Worm (Caenorhabditis elegans) whole organism, late embryonic: ENCODE measurements around the gene Y46H3C.7.

Experiments used
- C08G9.2 ChIP-seq: sonication (generic microtip); optimal IDR thresholded peaks from 2 replicates; lab custom pipeline; 2016; ENCODE audit warnings: mild to moderate bottlenecking, missing genetic modification characterization, moderate library complexity, missing compliant biosample characterization
- F13H6.1 ChIP-seq: sonication (generic microtip); optimal IDR thresholded peaks from 2 replicates; lab custom pipeline; 2016; ENCODE audit warnings: missing genetic modification characterization, missing compliant biosample characterization
- K09A11.1 ChIP-seq: sonication (generic microtip); optimal IDR thresholded peaks from 2 replicates; lab custom pipeline; 2017; ENCODE audit warnings: antibody characterized with exemption, mild to moderate bottlenecking, missing genetic modification characterization, missing compliant biosample characterization; ENCODE audit not compliant: insufficient read depth
- ama-1 ChIP-seq: fragments of 150-350 bp; optimal IDR thresholded peaks from 2 replicates; lab custom pipeline; 2014
- ceh-14 ChIP-seq: sonication (generic microtip); optimal IDR thresholded peaks from 2 replicates; lab custom pipeline; 2016; ENCODE audit warnings: missing genotype, missing genetic modification characterization, missing compliant biosample characterization
- ceh-18 ChIP-seq: sonication (generic microtip); optimal IDR thresholded peaks from 2 replicates; lab custom pipeline; 2016; ENCODE audit warnings: missing genetic modification characterization, missing compliant biosample characterization
- ceh-19 ChIP-seq: fragments of 200-800 bp; sonication (Bioruptor generic); optimal IDR thresholded peaks from 2 replicates; lab custom pipeline; 2018; ENCODE audit warnings: mild to moderate bottlenecking, missing genetic modification characterization, missing compliant biosample characterization
- ceh-2 ChIP-seq: sonication (generic microtip); optimal IDR thresholded peaks from 2 replicates; lab custom pipeline; 2016; ENCODE audit warnings: missing genotype, missing genetic modification characterization, missing compliant biosample characterization
- ceh-30 ChIP-seq: fragments of 150-350 bp; optimal IDR thresholded peaks from 2 replicates; lab custom pipeline; 2014; ENCODE audit warnings: missing biosample characterization, missing genetic modification characterization
- ceh-31 ChIP-seq: sonication (generic microtip); optimal IDR thresholded peaks from 2 replicates; lab custom pipeline; 2016; ENCODE audit warnings: missing genetic modification characterization, missing compliant biosample characterization
- ceh-34 ChIP-seq: sonication (generic microtip); optimal IDR thresholded peaks from 2 replicates; lab custom pipeline; 2016; ENCODE audit warnings: mild to moderate bottlenecking, missing genetic modification characterization, missing compliant biosample characterization
- ceh-45 ChIP-seq: fragments of 200-800 bp; sonication (Bioruptor generic); IDR thresholded peaks from 2 replicates; pipeline ENCODE4 v1.3.6; 2022; ENCODE audit warnings: missing genetic modification reagents, missing genetic modification characterization, missing compliant biosample characterization
- elt-4 ChIP-seq: sonication (generic microtip); optimal IDR thresholded peaks from 2 replicates; lab custom pipeline; 2016; ENCODE audit warnings: missing genetic modification characterization, missing compliant biosample characterization
- ets-4 ChIP-seq: sonication (generic microtip); optimal IDR thresholded peaks from 2 replicates; lab custom pipeline; 2016; ENCODE audit warnings: missing genetic modification characterization, missing compliant biosample characterization
- eyg-1 ChIP-seq: sonication (generic microtip); optimal IDR thresholded peaks from 2 replicates; lab custom pipeline; 2016; ENCODE audit warnings: missing genotype, missing genetic modification characterization, missing compliant biosample characterization
- fkh-6 ChIP-seq: sonication (generic microtip); optimal IDR thresholded peaks from 2 replicates; lab custom pipeline; 2016; ENCODE audit warnings: missing genetic modification characterization, missing compliant biosample characterization
- gmeb-2 ChIP-seq: sonication (generic microtip); optimal IDR thresholded peaks from 2 replicates; lab custom pipeline; 2016; ENCODE audit warnings: missing genetic modification characterization, inconsistent platforms, missing compliant biosample characterization
- hlh-13 ChIP-seq: fragments of 200-800 bp; sonication (Bioruptor generic); optimal IDR thresholded peaks from 2 replicates; lab custom pipeline; 2018; ENCODE audit warnings: mild to moderate bottlenecking, missing genetic modification characterization, missing compliant biosample characterization
- lim-6 ChIP-seq: sonication (generic microtip); optimal IDR thresholded peaks from 2 replicates; lab custom pipeline; 2016; ENCODE audit warnings: missing genetic modification characterization, missing compliant biosample characterization
- mec-3 ChIP-seq: sonication (generic microtip); optimal IDR thresholded peaks from 2 replicates; lab custom pipeline; 2016; ENCODE audit warnings: borderline replicate concordance, missing genetic modification characterization, missing compliant biosample characterization
- nfya-1 ChIP-seq: sonication (generic microtip); optimal IDR thresholded peaks from 2 replicates; lab custom pipeline; 2017; ENCODE audit warnings: missing genetic modification characterization, mild to moderate bottlenecking, missing compliant biosample characterization, antibody characterized with exemption, moderate library complexity
- nhr-11 ChIP-seq: fragments of 150-350 bp; optimal IDR thresholded peaks from 2 replicates; lab custom pipeline; 2014; ENCODE audit warnings: missing biosample characterization, missing genetic modification characterization
- npax-4 ChIP-seq: sonication (generic microtip); optimal IDR thresholded peaks from 2 replicates; lab custom pipeline; 2016; ENCODE audit warnings: missing genetic modification characterization, missing compliant biosample characterization
- odd-2 ChIP-seq: sonication (generic microtip); optimal IDR thresholded peaks from 2 replicates; lab custom pipeline; 2017; ENCODE audit warnings: antibody characterized with exemption, mild to moderate bottlenecking, missing genetic modification characterization, missing compliant biosample characterization
- pag-3 ChIP-seq: sonication (generic microtip); optimal IDR thresholded peaks from 2 replicates; lab custom pipeline; 2016; ENCODE audit warnings: missing compliant biosample characterization, missing genetic modification characterization, borderline replicate concordance
- pax-1 ChIP-seq: fragments of 150-350 bp; optimal IDR thresholded peaks from 2 replicates; lab custom pipeline; 2014; ENCODE audit warnings: missing biosample characterization, missing genetic modification characterization
- pha-4 ChIP-seq: fragments of 150-350 bp; optimal IDR thresholded peaks from 2 replicates; lab custom pipeline; 2018; ENCODE audit warnings: missing biosample characterization, missing genetic modification reagents, missing genetic modification characterization
- pqm-1 ChIP-seq: sonication (generic microtip); optimal IDR thresholded peaks from 2 replicates; lab custom pipeline; 2016; ENCODE audit warnings: missing genetic modification characterization, missing compliant biosample characterization
- pros-1 ChIP-seq: fragments of 150-350 bp; optimal IDR thresholded peaks from 2 replicates; lab custom pipeline; 2014; ENCODE audit warnings: missing biosample characterization, missing genetic modification reagents, missing genetic modification characterization
- ref-2 ChIP-seq: sonication (generic microtip); optimal IDR thresholded peaks from 2 replicates; lab custom pipeline; 2016; ENCODE audit warnings: missing genetic modification characterization, missing compliant biosample characterization
- rnt-1 ChIP-seq: sonication (generic microtip); optimal IDR thresholded peaks from 2 replicates; lab custom pipeline; 2016; ENCODE audit warnings: missing genetic modification characterization, missing compliant biosample characterization
- sox-2 ChIP-seq: fragments of 200-800 bp; sonication (Bioruptor generic); IDR thresholded peaks from 2 replicates; pipeline ENCODE4 v1.3.6; 2022; ENCODE audit warnings: missing genetic modification reagents, missing genetic modification characterization, missing compliant biosample characterization
- sox-4 ChIP-seq: sonication (generic microtip); optimal IDR thresholded peaks from 2 replicates; lab custom pipeline; 2017; ENCODE audit warnings: mild to moderate bottlenecking, missing genetic modification characterization, inconsistent platforms, missing compliant biosample characterization
- syd-9 ChIP-seq: sonication (generic microtip); optimal IDR thresholded peaks from 2 replicates; lab custom pipeline; 2016; ENCODE audit warnings: mild to moderate bottlenecking, missing genetic modification characterization, moderate library complexity, missing compliant biosample characterization
- tbx-2 ChIP-seq: sonication (generic microtip); optimal IDR thresholded peaks from 2 replicates; lab custom pipeline; 2016; ENCODE audit warnings: missing genetic modification characterization, missing compliant biosample characterization
- ttx-3 ChIP-seq: sonication (generic microtip); optimal IDR thresholded peaks from 2 replicates; lab custom pipeline; 2016; ENCODE audit warnings: missing genetic modification reagents, missing genetic modification characterization, missing compliant biosample characterization
- unc-42 ChIP-seq: sonication (generic microtip); optimal IDR thresholded peaks from 2 replicates; lab custom pipeline; 2016; ENCODE audit warnings: missing genotype, missing genetic modification characterization, missing compliant biosample characterization
- unc-55 ChIP-seq: sonication (generic microtip); optimal IDR thresholded peaks from 2 replicates; lab custom pipeline; 2017; ENCODE audit warnings: missing biosample characterization, missing genetic modification reagents, missing genetic modification characterization
- unc-86 ChIP-seq: sonication (generic microtip); optimal IDR thresholded peaks from 2 replicates; lab custom pipeline; 2016; ENCODE audit warnings: missing genetic modification characterization, missing compliant biosample characterization

Y46H3C.7 gene

ce11 chrV:1662270-1662669 is 31.6 kb downstream of the Y46H3C.7 start, which contains the start of gene irld-40:
Gene irld-40, plus strand, starts transcription at chrV:1662570.
- no peak for TF ChIP-seq sox-4 (tag; lab: Kevin White, UChicago)
- no peak for TF ChIP-seq ceh-19 (GFP tag; lab: Kevin White, UChicago)
- no peak for TF ChIP-seq nfya-1 (tag; lab: Kevin White, UChicago)
- TF ChIP-seq mec-3 (tag; lab: Kevin White, UChicago) = no peak
- no peak for TF ChIP-seq sox-2 (GFP tag; lab: Robert Waterston, UW)
- TF ChIP-seq pqm-1 (tag; lab: Kevin White, UChicago) = no peak
- no peak for TF ChIP-seq fkh-6 (tag; lab: Kevin White, UChicago)

DNA sequence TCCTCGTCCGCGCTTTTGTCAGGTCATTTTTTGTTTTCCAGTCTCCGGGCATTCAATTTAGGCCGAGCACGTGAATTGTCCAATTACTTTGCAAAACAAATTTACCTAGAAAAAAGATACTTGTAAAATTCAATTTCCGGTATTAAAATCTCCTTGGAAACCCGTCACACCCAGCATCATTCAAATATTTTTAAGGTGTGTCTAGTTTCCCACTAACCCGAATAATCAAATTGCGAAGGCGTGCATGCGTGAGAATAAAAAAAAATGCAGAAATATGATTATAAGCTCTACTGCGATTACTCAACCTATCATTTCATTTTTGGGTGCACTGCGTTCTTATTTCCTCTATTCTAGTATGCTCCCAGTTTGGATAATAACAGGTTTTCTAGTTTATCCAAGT is 39.0 kb downstream of the Y46H3C.7 start, which contains the start of gene irld-11:
TSS of gene irld-11 (plus strand) at position 301 of the 400 bp plus-strand sequence.
- TF ChIP-seq ceh-45 = no peak
- no peak for TF ChIP-seq eyg-1 (tag; lab: Kevin White, UChicago)
- no peak for TF ChIP-seq F13H6.1 (tag; lab: Kevin White, UChicago)
- TF ChIP-seq ceh-34 (tag; lab: Kevin White, UChicago) = no peak
- peak; percentile 17 for TF ChIP-seq unc-42 (tag; lab: Kevin White, UChicago)

- TF ChIP-seq unc-42 (tag; lab: Kevin White, UChicago) = no peak
- TF ChIP-seq K09A11.1 (tag; lab: Kevin White, UChicago) = no peak
- TF ChIP-seq ceh-31 (tag; lab: Kevin White, UChicago) = no peak
- no peak for TF ChIP-seq tbx-2 (tag; lab: Kevin White, UChicago)
- no peak for TF ChIP-seq gmeb-2 (tag; lab: Kevin White, UChicago)
- no peak for TF ChIP-seq odd-2 (tag; lab: Kevin White, UChicago)
- no peak for TF ChIP-seq pag-3 (tag; lab: Kevin White, UChicago)
- no peak for TF ChIP-seq lim-6 (tag; lab: Kevin White, UChicago)
- no peak for TF ChIP-seq C08G9.2 (tag; lab: Kevin White, UChicago)
- no peak for TF ChIP-seq ceh-2 (tag; lab: Kevin White, UChicago)
Measured at ce11 chrV:1651045-1651444, 42.8 kb downstream of the Y46H3C.7 start, which contains the start of gene irld-44. Gene irld-44, plus strand, starts transcription at chrV:1651345.

- TF ChIP-seq ceh-31 (tag; lab: Kevin White, UChicago) (no peak), npax-4 (tag; lab: Kevin White, UChicago) (no peak), fkh-6 (tag; lab: Kevin White, UChicago) (no peak), hlh-13 (GFP tag; lab: Kevin White, UChicago) (no peak), gmeb-2 (tag; lab: Kevin White, UChicago) (no peak), tbx-2 (tag; lab: Kevin White, UChicago) (no peak), pros-1 (tag; lab: Kevin White, UChicago) (no peak), pha-4 (tag; lab: Kevin White, UChicago) (no peak), pqm-1 (tag; lab: Kevin White, UChicago) (no peak), K09A11.1 (tag; lab: Kevin White, UChicago) (no peak), ref-2 (tag; lab: Kevin White, UChicago) (no peak), ceh-30 (tag; lab: Kevin White, UChicago) (no peak), unc-86 (tag; lab: Kevin White, UChicago) (no peak), ceh-14 (tag; lab: Kevin White, UChicago) (no peak), nhr-11 (tag; lab: Kevin White, UChicago) (no peak), ceh-45 (no peak), syd-9 (tag; lab: Kevin White, UChicago) (no peak), unc-55 (GFP tag; lab: Kevin White, UChicago) (no peak), eyg-1 (tag; lab: Kevin White, UChicago) (no peak)
Measured at ce11 chrV:1648000-1648399, 45.8 kb downstream of the Y46H3C.7 start, which contains the start of gene irld-45. Gene irld-45, plus strand, starts transcription at chrV:1648300.

ce11 chrV:1643886-1644285 is 49.9 kb downstream of the Y46H3C.7 start, which contains the start of gene alh-2:
Gene alh-2, plus strand, starts transcription at chrV:1644169.
- TF ChIP-seq elt-4 (tag; lab: Kevin White, UChicago) (no peak), rnt-1 (tag; lab: Kevin White, UChicago) (no peak), ama-1 (lab: Kevin White, UChicago) (no peak), ttx-3 (tag; lab: Kevin White, UChicago) (no peak), pax-1 (tag; lab: Kevin White, UChicago) (no peak), K09A11.1 (tag; lab: Kevin White, UChicago) (no peak), lim-6 (tag; lab: Kevin White, UChicago) (no peak), unc-42 (tag; lab: Kevin White, UChicago) (no peak), hlh-13 (GFP tag; lab: Kevin White, UChicago) (no peak), sox-2 (GFP tag; lab: Robert Waterston, UW) (no peak), ets-4 (tag; lab: Kevin White, UChicago) (no peak), F13H6.1 (tag; lab: Kevin White, UChicago) (no peak), pros-1 (tag; lab: Kevin White, UChicago) (no peak), ceh-45 (no peak), unc-86 (tag; lab: Kevin White, UChicago) (no peak), ceh-18 (tag; lab: Kevin White, UChicago) (no peak), unc-55 (GFP tag; lab: Kevin White, UChicago) (no peak)
- TF ChIP-seq, all 69 proteins: peak for 0
